Fruit fly (Drosophila melanogaster) whole organism, wandering third instar larva: ENCODE data around the gene Kdsr.

ENCODE experiments used
- Abd-B ChIP-seq: fragments of >200 bp; optimal IDR thresholded peaks from 2 replicates; lab custom pipeline; 2017; ENCODE audit warnings: missing biosample characterization, missing genetic modification characterization
- CG32264 ChIP-seq: fragments of 200-800 bp; sonication (Bioruptor generic); optimal IDR thresholded peaks from 2 replicates; lab custom pipeline; 2016; ENCODE audit warnings: missing biosample characterization, missing genetic modification characterization
- CrebA ChIP-seq: fragments of 200-800 bp; sonication (Bioruptor generic); optimal IDR thresholded peaks from 2 replicates; lab custom pipeline; 2016; ENCODE audit warnings: missing biosample characterization, mild to moderate bottlenecking, missing genetic modification characterization, borderline replicate concordance
- HLH106 ChIP-seq: fragments of 200-800 bp; optimal IDR thresholded peaks from 3 replicates; lab custom pipeline; 2019; ENCODE audit warnings: missing biosample characterization, mild to moderate bottlenecking, missing genetic modification characterization, moderate library complexity
- Hnf4 ChIP-seq: fragments of 200-800 bp; sonication (Bioruptor generic); optimal IDR thresholded peaks from 2 replicates; lab custom pipeline; 2016; ENCODE audit warnings: missing biosample characterization, mild to moderate bottlenecking, missing genetic modification characterization
- Hr78 ChIP-seq: fragments of >200 bp; optimal IDR thresholded peaks from 2 replicates; lab custom pipeline; 2017; ENCODE audit warnings: missing biosample characterization, missing genetic modification characterization
- Hr83 ChIP-seq: fragments of 200-300 bp; sonication (Bioruptor generic); optimal IDR thresholded peaks from 2 replicates; lab custom pipeline; 2016; ENCODE audit warnings: missing biosample characterization, mild to moderate bottlenecking, missing genetic modification characterization, moderate library complexity; ENCODE audit not compliant: poor library complexity, severe bottlenecking
- Jra ChIP-seq: sonication (Bioruptor generic); optimal IDR thresholded peaks from 2 replicates; lab custom pipeline; 2016; ENCODE audit warnings: missing biosample characterization, missing genetic modification characterization
- N ChIP-seq: fragments of >200 bp; optimal IDR thresholded peaks from 2 replicates; lab custom pipeline; 2018; ENCODE audit warnings: missing biosample characterization, missing external identifiers, missing genetic modification characterization
- OdsH ChIP-seq: fragments of 200-800 bp; sonication (Bioruptor generic); optimal IDR thresholded peaks from 2 replicates; lab custom pipeline; 2016; ENCODE audit warnings: missing biosample characterization, mild to moderate bottlenecking, missing genetic modification characterization
- Rel ChIP-seq, 2 experiments: fragments of 200-800 bp; sonication (Bioruptor generic) in 1 of 2; optimal IDR thresholded peaks; 2 replicates in 1 of 2; 3 replicates in 1 of 2; lab custom pipeline; 2016 to 2019; ENCODE audit warnings: mild to moderate bottlenecking in 2 of 2, missing biosample characterization in 2 of 2, missing genetic modification characterization in 2 of 2, moderate library complexity in 1 of 2
- Sp1 ChIP-seq: fragments of 200-800 bp; sonication (Bioruptor generic); optimal IDR thresholded peaks from 3 replicates; lab custom pipeline; 2019; ENCODE audit warnings: missing biosample characterization, mild to moderate bottlenecking, missing genetic modification characterization, moderate library complexity
- br ChIP-seq: fragments of 200-800 bp; sonication (Bioruptor generic); optimal IDR thresholded peaks from 2 replicates; lab custom pipeline; 2016; ENCODE audit warnings: missing biosample characterization, missing genetic modification characterization
- brk ChIP-seq: fragments of 200-800 bp; sonication (Bioruptor generic); optimal IDR thresholded peaks from 2 replicates; lab custom pipeline; 2016; ENCODE audit warnings: missing biosample characterization, mild to moderate bottlenecking, missing genetic modification characterization
- dl ChIP-seq, 2 experiments: fragments of 175-275, 200-275 bp in 1 of 2; fragments of 200-275 bp in 1 of 2; sonication (Bioruptor generic); optimal IDR thresholded peaks; lab custom pipeline; 2018; ENCODE audit warnings: mild to moderate bottlenecking in 2 of 2, missing biosample characterization in 2 of 2, missing genetic modification characterization in 2 of 2, moderate library complexity in 2 of 2; ENCODE audit not compliant: partially characterized antibody in 2 of 2, insufficient read depth in 1 of 2
- ey ChIP-seq: fragments of 200-800 bp; sonication (Bioruptor generic); optimal IDR thresholded peaks from 2 replicates; lab custom pipeline; 2016; ENCODE audit warnings: missing biosample characterization, missing genetic modification characterization
- foxo ChIP-seq, 2 experiments: fragments of 200-800 bp; sonication (Bioruptor generic); optimal IDR thresholded peaks; 2 replicates in 1 of 2; 3 replicates in 1 of 2; lab custom pipeline; 2016 to 2017; ENCODE audit warnings: missing biosample characterization in 2 of 2, missing genetic modification characterization in 2 of 2
- jim ChIP-seq: fragments of 175-275, 200-325 bp; sonication (Bioruptor generic); optimal IDR thresholded peaks from 2 replicates; lab custom pipeline; 2016; ENCODE audit warnings: missing biosample characterization, mild to moderate bottlenecking, missing genetic modification characterization
- psq ChIP-seq: fragments of 200-800 bp; sonication (Bioruptor generic); optimal IDR thresholded peaks from 3 replicates; lab custom pipeline; 2017; ENCODE audit warnings: missing biosample characterization, mild to moderate bottlenecking, missing genetic modification characterization, moderate library complexity
- rgr ChIP-seq: fragments of 200-800 bp; sonication (Bioruptor generic); optimal IDR thresholded peaks from 3 replicates; lab custom pipeline; 2016; ENCODE audit warnings: missing biosample characterization, mild to moderate bottlenecking, missing genetic modification characterization
- sage ChIP-seq: fragments of 200-800 bp; sonication (Bioruptor generic); optimal IDR thresholded peaks from 2 replicates; lab custom pipeline; 2016; ENCODE audit warnings: missing biosample characterization, mild to moderate bottlenecking, missing genetic modification characterization
- sv ChIP-seq: fragments of 200-800 bp; sonication (Bioruptor generic); optimal IDR thresholded peaks from 3 replicates; lab custom pipeline; 2016; ENCODE audit warnings: missing biosample characterization, missing genetic modification characterization
- tai ChIP-seq: sonication (Bioruptor generic); optimal IDR thresholded peaks from 2 replicates; lab custom pipeline; 2016; ENCODE audit warnings: missing biosample characterization, missing genetic modification characterization

Gene Kdsr

DNA sequence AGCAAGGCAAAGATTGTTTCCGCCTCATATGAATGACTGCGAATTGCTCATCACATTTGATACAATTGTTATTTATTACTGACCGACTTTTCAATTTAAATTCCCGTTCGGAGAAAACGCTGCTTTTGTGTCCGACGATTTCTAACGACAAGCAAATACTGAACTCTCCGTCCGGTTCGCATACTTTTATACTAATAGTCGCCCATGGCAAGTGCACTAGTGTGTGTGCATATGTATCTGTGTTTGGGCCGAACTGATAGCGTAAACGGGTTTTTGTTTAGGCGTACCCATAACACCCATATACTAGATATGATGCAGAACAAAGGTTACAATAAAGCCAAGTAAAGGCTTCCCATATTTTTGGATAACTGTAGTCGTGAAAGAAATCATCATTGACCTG is 45.9 kb upstream of the Kdsr start, which contains the start of gene CG10550:
TSS of gene CG10550 (minus strand) at position 164 of the 400 bp plus-strand sequence.
- TF ChIP-seq Hnf4 (GFP tag; lab: Kevin White, UChicago) (peak; percentile 0), N (GFP tag; lab: Kevin White, UChicago) (no peak)
- TF ChIP-seq, all 38 proteins: peak for 1

DNA sequence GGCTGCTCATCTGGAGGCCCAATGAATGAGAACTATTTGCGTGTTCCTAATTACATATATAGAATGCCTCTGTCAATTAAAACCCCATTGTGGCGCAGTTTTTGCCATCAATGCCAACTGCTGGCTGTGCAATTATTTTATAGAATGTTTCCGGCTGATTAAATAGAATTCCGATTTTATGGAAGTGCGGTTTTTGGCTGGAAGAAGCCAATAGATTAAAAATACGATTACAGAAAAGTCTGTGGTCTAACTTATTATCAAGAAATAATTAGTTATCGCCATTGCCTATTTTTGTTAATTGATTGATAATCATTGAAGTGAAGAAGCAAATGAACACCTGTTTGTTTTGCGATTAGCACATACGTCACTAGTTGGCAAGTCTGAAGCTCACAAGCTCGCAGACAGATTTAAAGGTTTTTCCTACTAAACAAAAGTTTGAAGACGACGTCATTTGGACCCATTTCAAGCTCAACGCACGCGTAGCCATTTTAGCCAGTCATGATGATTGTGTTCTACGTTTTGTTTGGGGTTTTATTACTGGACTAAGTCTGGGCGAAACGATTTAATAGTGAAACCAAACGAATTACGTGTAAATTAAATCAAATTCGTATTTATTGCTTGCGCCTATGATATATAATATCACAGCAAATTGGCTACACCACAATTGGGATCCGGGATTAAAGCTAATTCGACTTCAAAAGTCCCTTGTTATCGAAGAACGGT is 43.7 kb upstream of the Kdsr start:
- TF ChIP-seq Rel (GFP tag; optimal IDR thresholded peaks at IDR 0.05; lab: Kevin White, UChicago) (no peak), Rel (tag; optimal IDR thresholded peaks at IDR 0.05; lab: Kevin White, UChicago) (peak; percentile 1), CrebA (no peak), Hr78 (GFP tag; lab: Kevin White, UChicago) (no peak), Hr83 (GFP tag; lab: Kevin White, UChicago) (no peak), Abd-B (no peak), Jra (GFP tag; lab: Kevin White, UChicago) (no peak), tai (GFP tag; lab: Kevin White, UChicago) (no peak), ey (GFP tag; lab: Kevin White, UChicago) (no peak)
- TF ChIP-seq, all 38 proteins: peak for 1

DNA sequence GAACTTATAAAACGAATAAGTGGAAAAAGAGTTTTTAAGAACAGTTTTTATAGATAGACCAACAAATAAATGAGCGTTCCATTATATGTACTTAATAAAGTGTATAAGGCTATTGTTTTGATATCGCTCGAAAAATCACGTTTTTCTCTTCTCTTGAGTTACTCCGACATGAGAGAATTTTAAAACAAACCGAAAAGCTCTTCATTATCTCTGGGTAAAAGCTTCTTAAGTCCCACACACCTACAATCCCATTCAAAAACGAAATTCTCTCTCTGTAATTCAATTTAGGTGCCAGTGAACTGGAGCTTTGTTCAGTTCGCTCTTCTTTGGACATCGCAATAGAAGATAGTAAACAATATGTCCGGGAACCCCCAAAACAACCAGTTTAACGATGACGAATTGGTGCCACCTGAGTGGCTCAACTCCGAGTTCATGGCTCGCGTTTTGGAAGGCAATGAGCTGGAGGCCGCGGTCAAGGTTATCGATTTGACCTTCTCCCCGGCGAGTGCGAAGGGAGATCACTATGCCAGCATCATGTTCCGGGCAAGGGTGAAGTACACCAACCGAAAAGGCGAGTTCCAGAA is 41.7 kb upstream of the Kdsr start, which contains the start of gene CG31436:
TSS of gene CG31436 (plus strand) at position 281 of the 584 bp plus-strand sequence.
- peak; percentile 17 for TF ChIP-seq brk (GFP tag; lab: Kevin White, UChicago)
- no peak for TF ChIP-seq foxo (GFP tag; optimal IDR thresholded peaks at IDR 0.05; lab: Kevin White, UChicago)
- peak; percentile 17 for TF ChIP-seq CrebA
- TF ChIP-seq sage (GFP tag; lab: Kevin White, UChicago) = peak; percentile 26
- no peak for TF ChIP-seq Rel (GFP tag; optimal IDR thresholded peaks at IDR 0.05; lab: Kevin White, UChicago)
- peak; percentile 99 for TF ChIP-seq Rel (tag; optimal IDR thresholded peaks at IDR 0.05; lab: Kevin White, UChicago)
- no peak for TF ChIP-seq sv (GFP tag; lab: Kevin White, UChicago)
- no peak for TF ChIP-seq HLH106 (tag; lab: Kevin White, UChicago)

DNA sequence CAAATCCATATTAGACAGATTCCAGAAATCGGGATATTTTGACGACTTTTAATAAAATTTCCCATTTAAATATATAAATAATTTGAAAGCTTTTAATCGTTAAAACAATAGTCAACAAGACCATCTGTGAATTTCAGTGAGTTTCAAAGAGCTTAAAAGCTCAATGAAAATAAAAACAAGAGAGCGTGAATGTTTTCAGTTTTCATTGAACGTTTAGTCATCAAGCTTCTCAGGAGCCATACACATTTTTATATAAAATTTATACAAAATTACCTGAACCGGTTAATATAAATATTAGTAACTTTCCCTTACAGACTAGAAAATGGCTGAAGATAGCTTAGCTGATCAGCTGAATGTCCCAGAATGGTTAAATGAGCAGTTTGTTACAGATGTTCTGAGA is 39.9 kb upstream of the Kdsr start, which contains the start of gene CG31370:
TSS of gene CG31370 (plus strand) at position 226 of the 400 bp plus-strand sequence.
- peak; percentile 57 for TF ChIP-seq brk (GFP tag; lab: Kevin White, UChicago)
- TF ChIP-seq foxo (GFP tag; optimal IDR thresholded peaks at IDR 0.05; lab: Kevin White, UChicago) = no peak
- no peak for TF ChIP-seq CG32264 (GFP tag; lab: Kevin White, UChicago)
- TF ChIP-seq, all 38 proteins: peak for 1

DNA sequence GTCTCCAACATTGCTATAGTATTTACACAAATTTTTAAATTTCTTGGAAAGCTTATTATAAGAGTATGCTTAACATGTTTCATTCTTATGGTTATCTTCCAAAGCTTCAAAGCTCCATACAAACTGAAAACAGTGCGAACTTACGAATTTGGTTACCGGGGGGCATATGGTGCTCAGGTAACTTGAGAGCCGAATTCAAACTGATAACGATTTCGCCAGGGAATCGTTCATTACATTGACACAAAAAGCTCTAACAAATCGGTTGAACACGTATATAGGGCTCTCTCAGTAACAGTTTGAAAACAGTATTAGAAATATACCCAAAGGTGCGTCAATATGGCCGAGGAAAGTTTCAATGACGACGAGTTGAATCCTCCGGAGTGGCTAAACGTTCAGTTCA is 38.3 kb upstream of the Kdsr start, which contains the start of gene CG13659:
TSS of gene CG13659 (plus strand) at position 317 of the 400 bp plus-strand sequence.
- TF ChIP-seq br (GFP tag; lab: Kevin White, UChicago) = no peak
- no peak for TF ChIP-seq sv (GFP tag; lab: Kevin White, UChicago)
- no peak for TF ChIP-seq sage (GFP tag; lab: Kevin White, UChicago)
- no peak for TF ChIP-seq psq
- no peak for TF ChIP-seq rgr (GFP tag; lab: Kevin White, UChicago)

DNA sequence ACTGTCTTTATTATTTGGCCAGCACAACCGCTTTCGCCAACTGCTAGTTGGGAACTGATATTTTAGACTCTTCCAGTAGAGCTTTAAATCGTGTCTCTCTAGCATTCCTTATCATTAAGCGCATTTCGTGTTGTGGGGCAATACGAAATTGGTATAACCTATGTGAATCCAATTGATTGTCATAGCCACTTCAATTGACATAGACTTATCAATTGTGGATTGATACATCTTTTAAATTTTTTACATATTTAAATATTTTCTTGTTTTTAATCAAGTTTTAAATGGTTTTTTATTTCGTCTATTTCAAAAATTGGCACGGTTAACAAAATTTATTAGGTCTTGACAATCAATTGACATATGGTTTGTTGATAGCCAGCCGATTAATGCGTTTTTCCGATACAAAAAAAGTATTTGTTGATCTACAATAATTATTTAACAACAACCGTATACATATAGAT is 37.2 kb upstream of the Kdsr start, which contains the start of gene CG31288:
TSS of gene CG31288 (minus strand) at position 51 of the 458 bp plus-strand sequence.
- no peak for TF ChIP-seq OdsH (GFP tag; lab: Kevin White, UChicago)
- no peak for TF ChIP-seq jim (GFP tag; lab: Kevin White, UChicago)
- no peak for TF ChIP-seq Hr83 (GFP tag; lab: Kevin White, UChicago)
- TF ChIP-seq rgr (GFP tag; lab: Kevin White, UChicago) = no peak
- no peak for TF ChIP-seq dl (GFP tag; optimal IDR thresholded peaks at IDR 0.05; lab: Kevin White, UChicago; ENCODE audit: insufficient read depth in 1 of 2, partially characterized antibody in 2 of 2)
- no peak for TF ChIP-seq Sp1 (GFP tag; lab: Kevin White, UChicago)
- TF ChIP-seq Rel (GFP tag; optimal IDR thresholded peaks at IDR 0.05; lab: Kevin White, UChicago) = no peak
- no peak for TF ChIP-seq Rel (tag; optimal IDR thresholded peaks at IDR 0.05; lab: Kevin White, UChicago)
- TF ChIP-seq Hr78 (GFP tag; lab: Kevin White, UChicago) = no peak
- no peak for TF ChIP-seq HLH106 (tag; lab: Kevin White, UChicago)
